Fruit fly (Drosophila melanogaster): Measurements from ENCODE around the gene elg1.

Gene elg1

DNA sequence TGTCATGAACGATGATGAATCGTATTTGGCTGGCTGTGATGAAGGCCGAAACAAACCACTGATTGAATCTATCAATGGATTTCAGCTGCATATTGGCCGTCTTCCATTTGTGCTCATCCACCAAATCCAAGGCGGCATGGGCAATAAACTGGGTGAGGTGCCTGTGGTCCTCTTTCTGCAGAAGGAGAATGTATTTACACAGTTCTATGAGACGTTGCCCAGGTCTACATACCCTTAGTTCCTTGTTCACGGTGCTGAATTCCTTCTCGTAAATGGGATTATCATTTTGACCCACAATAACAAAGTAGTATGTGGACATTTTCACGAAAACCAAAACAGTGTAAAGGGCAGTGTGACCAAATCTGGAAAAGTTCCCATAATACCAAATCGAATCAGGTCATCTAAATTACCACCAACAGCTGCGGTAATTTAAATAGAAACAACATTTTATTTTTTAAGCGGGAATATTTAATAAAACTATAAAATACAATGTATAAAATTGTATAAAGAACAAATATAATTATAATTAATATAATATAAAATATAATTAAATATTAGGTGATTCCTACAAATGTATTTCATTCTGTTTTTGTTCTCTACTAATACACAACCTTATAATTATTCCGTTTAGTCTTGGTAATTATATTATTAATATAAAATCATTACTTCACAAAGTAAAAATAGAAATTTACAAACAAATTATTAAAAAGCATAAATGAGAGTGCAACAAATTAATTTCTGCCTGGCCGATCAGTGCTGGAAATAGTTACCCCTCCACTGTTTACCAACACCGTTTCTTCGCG lies at the start of gene elg1, which contains the start of gene Trs20 (continued):
- TF ChIP-seq ci (GFP tag; IDR thresholded peaks at IDR 0.05) (peak; percentile 13; the same call in 1 of the 3 replicates), Nf-YC (tag; optimal IDR thresholded peaks at IDR 0.05) (peak; percentile 67), CG1603 (tag; optimal IDR thresholded peaks at IDR 0.05) (peak; percentile 43), Fer3 (tag; optimal IDR thresholded peaks at IDR 0.05) (peak; percentile 40), cas (GFP tag; IDR thresholded peaks at IDR 0.05) (0 out of 2 replicates have a peak, but pooled peaks have one; percentile 4), CG17361 (GFP tag; IDR thresholded peaks at IDR 0.05) (peak; percentile 88; the same call in 2 of the 3 replicates), CG17829 (tag; optimal IDR thresholded peaks at IDR 0.05) (peak; percentile 75), CG4424 (GFP tag; optimal IDR thresholded peaks at IDR 0.05) (peak; percentile 43), az2 (GFP tag; optimal IDR thresholded peaks at IDR 0.05) (peak; percentile 29), dmrt99B (tag; optimal IDR thresholded peaks at IDR 0.05) (no peak), Fer1 (GFP tag; optimal IDR thresholded peaks at IDR 0.05) (peak; percentile 58), Trl (optimal IDR thresholded peaks at IDR 0.05) (no peak), Trl (GFP tag; optimal IDR thresholded peaks at IDR 0.05) (no peak), CG18619 (GFP tag; optimal IDR thresholded peaks at IDR 0.05) (peak; percentile 14), dpn (GFP tag; optimal IDR thresholded peaks at IDR 0.05) (peak; percentile 2 to 35), dimm (GFP tag; IDR thresholded peaks at IDR 0.05) (no peak), cwo (GFP tag; optimal IDR thresholded peaks at IDR 0.05) (peak; percentile 33), nmo (GFP tag; optimal IDR thresholded peaks at IDR 0.05) (peak; percentile 66), CG15514 (GFP tag; optimal IDR thresholded peaks at IDR 0.05) (peak; percentile 50), CG30020 (tag; optimal IDR thresholded peaks at IDR 0.05) (peak; percentile 71), CG17359 (tag; optimal IDR thresholded peaks at IDR 0.05) (peak; percentile 45), lab (GFP tag; optimal IDR thresholded peaks at IDR 0.05) (peak; percentile 62), CG15601 (tag; optimal IDR thresholded peaks at IDR 0.05) (peak; percentile 67), kah (GFP tag; optimal IDR thresholded peaks at IDR 0.05) (peak; percentile 8), Awh (GFP tag; IDR thresholded peaks at IDR 0.05) (no peak), rib (GFP tag; IDR thresholded peaks at IDR 0.05) (0 out of 2 replicates have a peak, but pooled peaks have one; percentile 32), CG32532 (GFP tag; IDR thresholded peaks at IDR 0.05) (peak; percentile 26; the same call in 1 of the 2 replicates), CG15011 (GFP tag; optimal IDR thresholded peaks at IDR 0.05) (no peak), bbx (GFP tag; IDR thresholded peaks at IDR 0.05; ENCODE audit: partially characterized antibody) (0 out of 2 replicates have a peak, but pooled peaks have one; percentile 11), CG14710 (tag; optimal IDR thresholded peaks at IDR 0.05) (peak; percentile 77), CG9437 (GFP tag; optimal IDR thresholded peaks at IDR 0.05) (peak; percentile 62), phol (tag; optimal IDR thresholded peaks at IDR 0.05) (peak; percentile 63), CG3281 (GFP tag; optimal IDR thresholded peaks at IDR 0.05) (peak; percentile 51), CG11456 (GFP tag; IDR thresholded peaks at IDR 0.05) (peak; percentile 45; the same call in 2 of the 3 replicates), row (GFP tag; IDR thresholded peaks at IDR 0.05) (peak; percentile 75), gcm2 (GFP tag; optimal IDR thresholded peaks at IDR 0.05) (peak; percentile 7), pzg (GFP tag; optimal IDR thresholded peaks at IDR 0.05) (peak; percentile 46), Meics (GFP tag; optimal IDR thresholded peaks at IDR 0.05) (peak; percentile 61), CG34422 (GFP tag; IDR thresholded peaks at IDR 0.05) (peak; percentile 58; the same call in 2 of the 3 replicates), gro (GFP tag; optimal IDR thresholded peaks at IDR 0.05) (peak; percentile 21), amos (GFP tag; IDR thresholded peaks at IDR 0.05; ENCODE audit: partially characterized antibody) (no peak), Bgb (GFP tag; IDR thresholded peaks at IDR 0.05; ENCODE audit: partially characterized antibody) (0 out of 2 replicates have a peak, but pooled peaks have one; percentile 7), CG10147 (GFP tag; optimal IDR thresholded peaks at IDR 0.05) (peak; percentile 7), E2f2 (GFP tag; IDR thresholded peaks at IDR 0.05) (peak; percentile 79; the same call in 1 of the 2 replicates), CG10979 (tag; optimal IDR thresholded peaks at IDR 0.05) (peak; percentile 65), E2f1 (GFP tag; IDR thresholded peaks at IDR 0.05) (peak; percentile 87), CG6683 (GFP tag; optimal IDR thresholded peaks at IDR 0.05) (peak; percentile 10), CG31441 (GFP tag; IDR thresholded peaks at IDR 0.05) (peak; percentile 84)
